Worm (Caenorhabditis elegans) whole organism, L3 larva: ENCODE results near the gene D1005.5.

Source experiments
- R02D3.7 ChIP-seq: fragments of 150-350 bp; optimal IDR thresholded peaks from 2 replicates; lab custom pipeline; 2014; ENCODE audit warnings: missing biosample characterization, missing genetic modification characterization
- ZK546.5 ChIP-seq: sonication (generic microtip); optimal IDR thresholded peaks from 2 replicates; lab custom pipeline; 2017; ENCODE audit warnings: missing biosample characterization, missing genetic modification characterization
- aly-2 ChIP-seq: fragments of 150-350 bp; optimal IDR thresholded peaks from 2 replicates; lab custom pipeline; 2014; ENCODE audit warnings: missing biosample characterization, missing genetic modification characterization
- ama-1 ChIP-seq: fragments of 150-350 bp; optimal IDR thresholded peaks from 2 replicates; lab custom pipeline; 2018
- ceh-16 ChIP-seq: sonication (generic microtip); optimal IDR thresholded peaks from 2 replicates; lab custom pipeline; 2017; ENCODE audit warnings: missing biosample characterization, missing genetic modification characterization
- ceh-28 ChIP-seq: fragments of 150-350 bp; optimal IDR thresholded peaks from 2 replicates; lab custom pipeline; 2014; ENCODE audit warnings: missing biosample characterization, missing genetic modification reagents, missing genetic modification characterization
- ceh-82 ChIP-seq: fragments of 150-350 bp; optimal IDR thresholded peaks from 2 replicates; lab custom pipeline; 2014; ENCODE audit warnings: missing biosample characterization, missing genetic modification characterization
- ceh-9 ChIP-seq: sonication (generic microtip); optimal IDR thresholded peaks from 2 replicates; lab custom pipeline; 2018; ENCODE audit warnings: missing biosample characterization, missing genetic modification characterization
- daf-12 ChIP-seq: fragments of 150-350 bp; optimal IDR thresholded peaks from 2 replicates; lab custom pipeline; 2014; ENCODE audit warnings: missing biosample characterization, missing genetic modification reagents, missing genetic modification characterization
- egl-27 ChIP-seq: sonication (generic microtip); optimal IDR thresholded peaks from 4 replicates; lab custom pipeline; 2017; ENCODE audit warnings: missing biosample characterization, missing genetic modification reagents, missing genetic modification characterization
- egl-5 ChIP-seq: fragments of 150-350 bp; optimal IDR thresholded peaks from 2 replicates; lab custom pipeline; 2017; ENCODE audit warnings: missing biosample characterization, missing genetic modification reagents, missing genetic modification characterization, inconsistent platforms
- elt-1 ChIP-seq: fragments of 150-350 bp; optimal IDR thresholded peaks from 2 replicates; lab custom pipeline; 2014; ENCODE audit warnings: missing biosample characterization, missing genetic modification characterization
- elt-2 ChIP-seq: sonication (generic microtip); optimal IDR thresholded peaks from 2 replicates; lab custom pipeline; 2016; ENCODE audit warnings: missing genetic modification reagents, mild to moderate bottlenecking, missing genetic modification characterization, missing compliant biosample characterization
- elt-3 ChIP-seq, 3 experiments: fragments of 150-350 bp in 1 of 3; sonication (generic microtip) in 2 of 3; optimal IDR thresholded peaks; 2 replicates in 2 of 3; 4 replicates in 1 of 3; lab custom pipeline; 2014 to 2017; ENCODE audit warnings: missing biosample characterization in 3 of 3, missing genetic modification characterization in 3 of 3
- eor-1 ChIP-seq, 2 experiments: fragments of 150-350 bp; optimal IDR thresholded peaks; 2 replicates each; lab custom pipeline; 2014 to 2018; ENCODE audit warnings: missing biosample characterization in 2 of 2, missing genetic modification characterization in 2 of 2
- fkh-10 ChIP-seq: sonication (generic microtip); optimal IDR thresholded peaks from 2 replicates; lab custom pipeline; 2017; ENCODE audit warnings: missing biosample characterization, missing genetic modification reagents, missing genetic modification characterization
- fkh-2 ChIP-seq: fragments of 150-350 bp; optimal IDR thresholded peaks from 2 replicates; lab custom pipeline; 2014; ENCODE audit warnings: missing biosample characterization, missing genetic modification reagents, missing genetic modification characterization
- fos-1 ChIP-seq: fragments of 150-350 bp; optimal IDR thresholded peaks from 2 replicates; lab custom pipeline; 2014; ENCODE audit warnings: missing biosample characterization, missing genetic modification characterization
- hmg-11 ChIP-seq: sonication (generic microtip); optimal IDR thresholded peaks from 2 replicates; lab custom pipeline; 2016; ENCODE audit warnings: missing genetic modification characterization, missing compliant biosample characterization
- jun-1 ChIP-seq: fragments of 150-350 bp; optimal IDR thresholded peaks from 2 replicates; lab custom pipeline; 2014; ENCODE audit warnings: missing biosample characterization, missing genetic modification reagents, missing genetic modification characterization
- lin-15B ChIP-seq: fragments of 150-350 bp; optimal IDR thresholded peaks from 2 replicates; lab custom pipeline; 2014; ENCODE audit warnings: missing biosample characterization, missing genetic modification characterization
- lin-39 ChIP-seq: fragments of 150-350 bp; optimal IDR thresholded peaks from 2 replicates; lab custom pipeline; 2018; ENCODE audit warnings: missing biosample characterization, missing genetic modification reagents, missing genetic modification characterization
- lsy-12 ChIP-seq: sonication (generic microtip); optimal IDR thresholded peaks from 2 replicates; lab custom pipeline; 2016; ENCODE audit warnings: mild to moderate bottlenecking, missing genetic modification characterization, missing compliant biosample characterization
- mdl-1 ChIP-seq: fragments of 150-350 bp; optimal IDR thresholded peaks from 2 replicates; lab custom pipeline; 2014; ENCODE audit warnings: missing biosample characterization, missing genetic modification characterization
- mml-1 ChIP-seq: fragments of 150-350 bp; sonication (generic microtip); optimal IDR thresholded peaks from 3 replicates; lab custom pipeline; 2014; ENCODE audit warnings: missing biosample characterization, missing genetic modification characterization
- nfya-1 ChIP-seq: sonication (generic microtip); optimal IDR thresholded peaks from 2 replicates; lab custom pipeline; 2017; ENCODE audit warnings: missing genetic modification characterization, mild to moderate bottlenecking, missing compliant biosample characterization, antibody characterized with exemption, moderate library complexity; ENCODE audit not compliant: insufficient read depth
- nhr-11 ChIP-seq: fragments of 150-350 bp; optimal IDR thresholded peaks from 2 replicates; lab custom pipeline; 2014; ENCODE audit warnings: missing biosample characterization, missing genetic modification characterization
- nhr-12 ChIP-seq: fragments of 150-350 bp; optimal IDR thresholded peaks from 2 replicates; lab custom pipeline; 2014; ENCODE audit warnings: missing biosample characterization, missing genetic modification characterization
- nhr-23 ChIP-seq: fragments of 150-350 bp; optimal IDR thresholded peaks from 2 replicates; lab custom pipeline; 2014; ENCODE audit warnings: missing biosample characterization, missing genetic modification reagents, missing genetic modification characterization
- nhr-237 ChIP-seq: fragments of 150-350 bp; optimal IDR thresholded peaks from 2 replicates; lab custom pipeline; 2014; ENCODE audit warnings: missing biosample characterization, missing genetic modification characterization
- nhr-25 ChIP-seq: sonication (generic microtip); optimal IDR thresholded peaks from 2 replicates; lab custom pipeline; 2017; ENCODE audit warnings: missing biosample characterization, missing genetic modification characterization
- nhr-28 ChIP-seq: fragments of 150-350 bp; optimal IDR thresholded peaks from 2 replicates; lab custom pipeline; 2014; ENCODE audit warnings: missing biosample characterization, missing genetic modification characterization
- nhr-43 ChIP-seq: sonication (generic microtip); optimal IDR thresholded peaks from 2 replicates; lab custom pipeline; 2016; ENCODE audit warnings: mild to moderate bottlenecking, missing genetic modification characterization, missing compliant biosample characterization; ENCODE audit not compliant: poor library complexity, severe bottlenecking
- nhr-67 ChIP-seq: fragments of 150-350 bp; optimal IDR thresholded peaks from 2 replicates; lab custom pipeline; 2014; ENCODE audit warnings: missing biosample characterization, missing genetic modification characterization
- nhr-76 ChIP-seq: fragments of 150-350 bp; sonication (generic microtip); optimal IDR thresholded peaks from 5 replicates; lab custom pipeline; 2014; ENCODE audit warnings: missing biosample characterization, missing genetic modification characterization
- nhr-77 ChIP-seq: fragments of 150-350 bp; optimal IDR thresholded peaks from 2 replicates; lab custom pipeline; 2014; ENCODE audit warnings: missing biosample characterization, missing genetic modification characterization
- pha-4 ChIP-seq: fragments of 150-350 bp; optimal IDR thresholded peaks from 2 replicates; lab custom pipeline; 2014; ENCODE audit warnings: missing biosample characterization, missing genetic modification reagents, missing genetic modification characterization
- pqm-1 ChIP-seq: fragments of 150-350 bp; optimal IDR thresholded peaks from 2 replicates; lab custom pipeline; 2017; ENCODE audit warnings: missing biosample characterization, missing genetic modification characterization, inconsistent platforms
- sea-2 ChIP-seq: fragments of 150-350 bp; sonication (generic microtip); optimal IDR thresholded peaks from 4 replicates; lab custom pipeline; 2014; ENCODE audit warnings: missing biosample characterization, missing genetic modification reagents, missing genetic modification characterization
- skn-1 ChIP-seq: fragments of 150-350 bp; optimal IDR thresholded peaks from 2 replicates; lab custom pipeline; 2014; ENCODE audit warnings: missing biosample characterization, missing genetic modification characterization
- snpc-4 ChIP-seq: fragments of 150-350 bp; optimal IDR thresholded peaks from 2 replicates; lab custom pipeline; 2014; ENCODE audit warnings: missing biosample characterization, missing genetic modification characterization
- tbx-2 ChIP-seq: sonication (generic microtip); optimal IDR thresholded peaks from 2 replicates; lab custom pipeline; 2016; ENCODE audit warnings: mild to moderate bottlenecking, missing genetic modification characterization, missing compliant biosample characterization
- unc-39 ChIP-seq: sonication (generic microtip); optimal IDR thresholded peaks from 4 replicates; lab custom pipeline; 2017; ENCODE audit warnings: missing biosample characterization, missing genetic modification characterization
- unc-62 ChIP-seq: fragments of 150-350 bp; sonication (generic microtip); optimal IDR thresholded peaks from 4 replicates; lab custom pipeline; 2014; ENCODE audit warnings: missing biosample characterization, missing genetic modification reagents, missing genetic modification characterization
- zag-1 ChIP-seq: fragments of 150-350 bp; optimal IDR thresholded peaks from 2 replicates; lab custom pipeline; 2014; ENCODE audit warnings: missing biosample characterization, missing genetic modification characterization
- ztf-11 ChIP-seq: fragments of 150-350 bp; optimal IDR thresholded peaks from 2 replicates; lab custom pipeline; 2014; ENCODE audit warnings: missing biosample characterization, missing genetic modification characterization
- ztf-4 ChIP-seq: fragments of 150-350 bp; optimal IDR thresholded peaks from 2 replicates; lab custom pipeline; 2014; ENCODE audit warnings: missing biosample characterization, missing genetic modification characterization

Gene D1005.5

ce11 chrX:1513153-1513552, 40.4 kb upstream of the D1005.5 start:
- TF ChIP-seq nhr-25 (tag; lab: Kevin White, UChicago) (no peak), ama-1 (no peak), egl-27 (tag; lab: Kevin White, UChicago) (no peak), jun-1 (tag; lab: Kevin White, UChicago) (no peak), mml-1 (tag; lab: Kevin White, UChicago) (no peak), ztf-11 (no peak), unc-62 (GFP tag; lab: Kevin White, UChicago) (no peak), hmg-11 (tag; lab: Kevin White, UChicago) (no peak), nhr-12 (tag; lab: Kevin White, UChicago) (no peak)

- TF ChIP-seq nhr-28 (no peak), unc-62 (GFP tag; lab: Kevin White, UChicago) (no peak)
Observed at ce11 chrX:1512307-1512706, 39.5 kb upstream of the D1005.5 start.

DNA sequence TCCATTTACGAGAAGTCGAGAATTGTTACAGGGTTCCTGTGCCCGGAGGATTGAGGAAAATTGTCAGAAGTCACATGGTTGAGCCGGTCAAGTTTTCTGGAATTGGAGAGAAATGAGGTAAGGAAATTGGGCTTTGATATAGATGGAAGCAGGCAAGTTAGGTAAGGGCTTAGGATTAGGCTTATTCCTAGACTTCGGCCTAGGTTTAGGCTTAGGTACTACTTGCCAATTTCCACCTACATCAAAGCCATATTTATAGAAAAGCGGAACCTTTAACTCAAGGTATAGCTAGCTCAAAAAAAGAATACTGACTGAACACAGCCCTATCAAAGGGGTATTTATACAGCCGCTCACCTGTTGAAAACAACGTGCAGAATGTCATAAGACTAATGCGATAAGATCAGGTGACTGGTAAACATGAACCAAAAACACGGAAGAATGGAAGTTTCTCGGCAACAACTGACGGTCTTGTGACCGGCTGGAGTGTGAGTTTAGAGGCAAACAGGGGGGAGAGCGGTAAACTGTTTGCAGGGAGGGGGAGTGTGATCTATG, 31.8 kb upstream of the D1005.5 start:
- TF ChIP-seq ceh-16 (tag; lab: Kevin White, UChicago), result no peak
- TF ChIP-seq nhr-11 (tag; lab: Kevin White, UChicago), result peak; percentile 87
- peak; percentile 9 for TF ChIP-seq mdl-1
- TF ChIP-seq jun-1 (tag; lab: Kevin White, UChicago), result peak; percentile 94
- TF ChIP-seq eor-1 (tag; optimal IDR thresholded peaks at IDR 0.05; lab: Kevin White, UChicago), result peak in 1 of 2 experiments; percentile 66
- TF ChIP-seq nhr-77, result no peak
- peak; percentile 95 for TF ChIP-seq pqm-1
- TF ChIP-seq ceh-82 (tag; lab: Kevin White, UChicago), result no peak
- TF ChIP-seq pha-4 (tag; lab: Kevin White, UChicago), result peak; percentile 100
- peak; percentile 26 for TF ChIP-seq R02D3.7
- no peak for TF ChIP-seq mml-1 (tag; lab: Kevin White, UChicago)
- no peak for TF ChIP-seq fkh-2
- TF ChIP-seq ceh-9 (tag; lab: Kevin White, UChicago), result no peak
- TF ChIP-seq ceh-28 (tag; lab: Kevin White, UChicago), result peak; percentile 66
- TF ChIP-seq ZK546.5 (tag; lab: Kevin White, UChicago), result no peak
- no peak for TF ChIP-seq zag-1 (tag; lab: Kevin White, UChicago)
- TF ChIP-seq elt-2 (tag; lab: Kevin White, UChicago), result peak; percentile 93
- TF ChIP-seq ztf-4, result no peak
- no peak for TF ChIP-seq daf-12 (tag; lab: Kevin White, UChicago)
- no peak for TF ChIP-seq nhr-28
- no peak for TF ChIP-seq fkh-10
- TF ChIP-seq lsy-12 (tag; lab: Kevin White, UChicago), result peak; percentile 60
- TF ChIP-seq nhr-12 (tag; lab: Kevin White, UChicago), result no peak
- TF ChIP-seq unc-39 (tag; lab: Kevin White, UChicago), result no peak
- TF ChIP-seq nfya-1 (tag; lab: Kevin White, UChicago), result peak; percentile 49
- TF ChIP-seq hmg-11 (tag; lab: Kevin White, UChicago), result no peak
- TF ChIP-seq lin-39 (tag; lab: Kevin White, UChicago), result peak; percentile 21
- peak; percentile 83 for TF ChIP-seq nhr-25 (tag; lab: Kevin White, UChicago)
- TF ChIP-seq egl-5 (tag; lab: Kevin White, UChicago), result peak; percentile 40
- peak; percentile 100 for TF ChIP-seq ama-1
- TF ChIP-seq elt-3 (tag; optimal IDR thresholded peaks at IDR 0.05; lab: Kevin White, UChicago), result no peak
- no peak for TF ChIP-seq sea-2 (GFP tag; lab: Kevin White, UChicago)
- TF ChIP-seq aly-2 (tag; lab: Kevin White, UChicago), result no peak
- no peak for TF ChIP-seq nhr-76
- peak; percentile 83 for TF ChIP-seq nhr-43 (tag; lab: Kevin White, UChicago)
- no peak for TF ChIP-seq unc-62 (GFP tag; lab: Kevin White, UChicago)
- TF ChIP-seq lin-15B (tag; lab: Kevin White, UChicago), result peak; percentile 27
- no peak for TF ChIP-seq egl-27 (tag; lab: Kevin White, UChicago)
- TF ChIP-seq ztf-11, result no peak
- TF ChIP-seq skn-1 (tag; lab: Kevin White, UChicago), result peak; percentile 20
- TF ChIP-seq nhr-23 (tag; lab: Kevin White, UChicago), result peak; percentile 77
- no peak for TF ChIP-seq snpc-4 (tag; lab: Kevin White, UChicago)
- peak; percentile 31 for TF ChIP-seq tbx-2 (tag; lab: Kevin White, UChicago)
- TF ChIP-seq fos-1 (tag; lab: Kevin White, UChicago), result no peak
- peak; percentile 62 for TF ChIP-seq elt-1
- TF ChIP-seq nhr-237 (tag; lab: Kevin White, UChicago), result no peak
- TF ChIP-seq nhr-67, result no peak
